Fruit fly (Drosophila melanogaster) whole organism, embryonic: ENCODE data around the gene bor.

Source experiments
- ATbp ChIP-seq: fragments of 200-800 bp; sonication (Bioruptor generic); optimal IDR thresholded peaks from 2 replicates; lab custom pipeline; 2017; ENCODE audit warnings: missing biosample characterization, mild to moderate bottlenecking, missing genetic modification characterization, missing genetic modification reagents
- Atf3 ChIP-seq: fragments of 200-800 bp; sonication (Bioruptor generic); optimal IDR thresholded peaks from 3 replicates; lab custom pipeline; 2016; ENCODE audit warnings: missing biosample characterization, missing genetic modification characterization
- Awh ChIP-seq: fragments of 200-800 bp; sonication (Bioruptor generic); IDR thresholded peaks from 2 replicates; pipeline ENCODE4, ENCODE4 v1.3.6; 2022; ENCODE audit warnings: missing biosample characterization, missing genetic modification characterization
- B-H2 ChIP-seq: fragments of 200-800 bp; sonication (Bioruptor generic); optimal IDR thresholded peaks from 2 replicates; lab custom pipeline; 2018; ENCODE audit warnings: missing biosample characterization, mild to moderate bottlenecking, missing genetic modification characterization
- CG10959 ChIP-seq: fragments of 200-800 bp; sonication (Bioruptor generic); IDR thresholded peaks from 2 replicates; pipeline ENCODE4 v1.3.6; 2022; ENCODE audit warnings: missing biosample characterization, missing genetic modification characterization
- CG11398 ChIP-seq: fragments of 200-800 bp; sonication (Bioruptor generic); optimal IDR thresholded peaks from 2 replicates; lab custom pipeline; 2016; ENCODE audit warnings: missing biosample characterization, missing genetic modification characterization
- CG13424 ChIP-seq: fragments of 200-800 bp; sonication (Bioruptor generic); optimal IDR thresholded peaks from 2 replicates; lab custom pipeline; 2019; ENCODE audit warnings: missing biosample characterization, mild to moderate bottlenecking, missing genetic modification characterization, moderate library complexity
- CG14014 ChIP-seq: fragments of 200-800 bp; sonication (Bioruptor generic); IDR thresholded peaks from 2 replicates; pipeline ENCODE4 v1.3.6; 2022; ENCODE audit warnings: missing biosample characterization, missing genetic modification characterization
- CG17568 ChIP-seq: fragments of 200-800 bp; sonication (Bioruptor generic); optimal IDR thresholded peaks from 2 replicates; lab custom pipeline; 2018; ENCODE audit warnings: missing biosample characterization, mild to moderate bottlenecking, missing genetic modification characterization, moderate library complexity
- CG18619 ChIP-seq: fragments of 200-800 bp; sonication (Bioruptor generic); optimal IDR thresholded peaks from 3 replicates; lab custom pipeline; 2017; ENCODE audit warnings: missing biosample characterization, mild to moderate bottlenecking, missing genetic modification characterization
- CG31365 ChIP-seq: fragments of 200-800 bp; sonication (Bioruptor generic); optimal IDR thresholded peaks from 2 replicates; lab custom pipeline; 2018; ENCODE audit warnings: missing biosample characterization, mild to moderate bottlenecking, missing genetic modification characterization
- CG31441 ChIP-seq: fragments of 200-800 bp; sonication (Bioruptor generic); IDR thresholded peaks from 2 replicates; pipeline ENCODE4 v1.3.6; 2022; ENCODE audit warnings: missing biosample characterization, missing genetic modification characterization
- CG32772 ChIP-seq: fragments of 200-800 bp; sonication (Bioruptor generic); IDR thresholded peaks from 2 replicates; pipeline ENCODE4 v1.3.6; 2022; ENCODE audit warnings: missing biosample characterization, missing genetic modification characterization
- CG33557 ChIP-seq: fragments of 200-800 bp; sonication (Bioruptor generic); optimal IDR thresholded peaks from 2 replicates; lab custom pipeline; 2019; ENCODE audit warnings: missing biosample characterization, mild to moderate bottlenecking, missing genetic modification characterization, moderate library complexity
- CG6813 ChIP-seq: fragments of 200-800 bp; sonication (Bioruptor generic); optimal IDR thresholded peaks from 2 replicates; lab custom pipeline; 2017; ENCODE audit warnings: missing biosample characterization, missing genetic modification characterization, mild to moderate bottlenecking, moderate library complexity, missing genetic modification reagents
- CG7357 ChIP-seq: fragments of 200-800 bp; sonication (Bioruptor generic); IDR thresholded peaks from 3 replicates; pipeline ENCODE4 v1.3.6; 2022; ENCODE audit warnings: missing biosample characterization, missing genetic modification characterization
- CG7372 ChIP-seq: fragments of 200-800 bp; sonication (Bioruptor generic); IDR thresholded peaks from 2 replicates; pipeline ENCODE4 v1.3.6; 2022; ENCODE audit warnings: missing biosample characterization, missing genetic modification characterization
- CG7786 ChIP-seq: fragments of 200-800 bp; sonication (Bioruptor generic); optimal IDR thresholded peaks from 2 replicates; lab custom pipeline; 2016; ENCODE audit warnings: missing biosample characterization, missing genetic modification characterization
- CG7839 ChIP-seq: fragments of 200-800 bp; sonication (Bioruptor generic); optimal IDR thresholded peaks from 3 replicates; lab custom pipeline; 2018; ENCODE audit warnings: missing biosample characterization, mild to moderate bottlenecking, missing genetic modification characterization, moderate library complexity
- CG8290 ChIP-seq, 3 experiments: fragments of 200-800 bp; sonication (Bioruptor generic); optimal IDR thresholded peaks; 2 replicates each; lab custom pipeline; 2016 to 2019; ENCODE audit warnings: missing biosample characterization in 3 of 3, missing genetic modification characterization in 3 of 3, mild to moderate bottlenecking in 2 of 3, moderate library complexity in 1 of 3
- Camta ChIP-seq: fragments of 200-800 bp; sonication (Bioruptor generic); optimal IDR thresholded peaks from 2 replicates; lab custom pipeline; 2016; ENCODE audit warnings: missing biosample characterization, missing genetic modification characterization
- Elba2 ChIP-seq: fragments of 200-800 bp; sonication (Bioruptor generic); optimal IDR thresholded peaks from 3 replicates; lab custom pipeline; 2016; ENCODE audit warnings: missing biosample characterization, missing genetic modification characterization
- H15 ChIP-seq: fragments of 200-800 bp; sonication (Bioruptor generic); IDR thresholded peaks from 3 replicates; pipeline ENCODE4 v1.3.6; 2022; ENCODE audit warnings: missing biosample characterization, missing genetic modification characterization
- HLH54F ChIP-seq: fragments of 200-800 bp; sonication (Bioruptor generic); optimal IDR thresholded peaks from 3 replicates; lab custom pipeline; 2016; ENCODE audit warnings: missing biosample characterization, missing genetic modification characterization
- Lpt ChIP-seq: fragments of >200 bp; optimal IDR thresholded peaks from 2 replicates; lab custom pipeline; 2018; ENCODE audit warnings: missing biosample characterization, missing genetic modification characterization
- NC2β ChIP-seq: fragments of 200-800 bp; sonication (Bioruptor generic); optimal IDR thresholded peaks from 2 replicates; lab custom pipeline; 2016; ENCODE audit warnings: missing biosample characterization, missing genetic modification characterization
- Nf-YC ChIP-seq: fragments of 200-800 bp; optimal IDR thresholded peaks from 3 replicates; lab custom pipeline; 2019; ENCODE audit warnings: missing biosample characterization, mild to moderate bottlenecking, missing genetic modification characterization, moderate library complexity
- Six4 ChIP-seq: fragments of 200-800 bp; sonication (Bioruptor generic); optimal IDR thresholded peaks from 2 replicates; lab custom pipeline; 2016; ENCODE audit warnings: missing biosample characterization, missing genetic modification characterization
- YL-1 ChIP-seq: fragments of 200-800 bp; sonication (Bioruptor generic); optimal IDR thresholded peaks from 3 replicates; lab custom pipeline; 2017; ENCODE audit warnings: missing biosample characterization, mild to moderate bottlenecking, missing genetic modification characterization
- amos ChIP-seq: fragments of 200-800 bp; sonication (Bioruptor generic); IDR thresholded peaks from 2 replicates; pipeline ENCODE4 v1.3.6; 2022; ENCODE audit warnings: missing biosample characterization, missing genetic modification characterization; ENCODE audit not compliant: partially characterized antibody
- br ChIP-seq: fragments of >200 bp; optimal IDR thresholded peaks from 2 replicates; lab custom pipeline; 2017
- bsh ChIP-seq, 2 experiments: fragments of 200-800 bp; sonication (Bioruptor generic); optimal IDR thresholded peaks; 2 replicates each; lab custom pipeline; 2017 to 2018; ENCODE audit warnings: mild to moderate bottlenecking in 2 of 2, missing biosample characterization in 2 of 2, missing genetic modification characterization in 2 of 2, moderate library complexity in 1 of 2
- caup ChIP-seq: fragments of 200-800 bp; sonication (Bioruptor generic); optimal IDR thresholded peaks from 3 replicates; lab custom pipeline; 2017; ENCODE audit warnings: missing biosample characterization, mild to moderate bottlenecking, missing genetic modification characterization, moderate library complexity; ENCODE audit not compliant: severe bottlenecking
- cwo ChIP-seq: fragments of 200-800 bp; sonication (Bioruptor generic); optimal IDR thresholded peaks from 3 replicates; lab custom pipeline; 2017; ENCODE audit warnings: missing biosample characterization, missing genetic modification characterization, mild to moderate bottlenecking, moderate library complexity, missing genetic modification reagents
- da ChIP-seq: fragments of 200-800 bp; sonication (Bioruptor generic); optimal IDR thresholded peaks from 2 replicates; lab custom pipeline; 2016; ENCODE audit warnings: missing biosample characterization, missing genetic modification characterization
- fd102C ChIP-seq: fragments of 200-800 bp; sonication (Bioruptor generic); optimal IDR thresholded peaks from 2 replicates; lab custom pipeline; 2018; ENCODE audit warnings: missing biosample characterization, mild to moderate bottlenecking, missing genetic modification characterization, moderate library complexity
- gce ChIP-seq: fragments of 200-800 bp; sonication (Bioruptor generic); IDR thresholded peaks from 3 replicates; pipeline ENCODE4 v1.3.6; 2022; ENCODE audit warnings: missing biosample characterization, missing genetic modification characterization
- gcm ChIP-seq: fragments of 200-800 bp; sonication (Bioruptor generic); optimal IDR thresholded peaks from 2 replicates; lab custom pipeline; 2019; ENCODE audit warnings: missing biosample characterization, mild to moderate bottlenecking, missing genetic modification characterization, moderate library complexity
- jigr1 ChIP-seq: fragments of 200-800 bp; sonication (Bioruptor generic); IDR thresholded peaks from 3 replicates; pipeline ENCODE4 v1.3.6; 2022; ENCODE audit warnings: missing biosample characterization, missing genetic modification characterization
- lmd ChIP-seq: fragments of 200-800 bp; sonication (Bioruptor generic); IDR thresholded peaks from 2 replicates; pipeline ENCODE4 v1.3.6; 2022; ENCODE audit warnings: missing biosample characterization, missing genetic modification characterization
- nerfin-1 ChIP-seq: fragments of 200-800 bp; sonication (Bioruptor generic); optimal IDR thresholded peaks from 3 replicates; lab custom pipeline; 2019; ENCODE audit warnings: missing biosample characterization, mild to moderate bottlenecking, missing genetic modification characterization, moderate library complexity
- nmo ChIP-seq: fragments of 200-800 bp; sonication (Bioruptor generic); optimal IDR thresholded peaks from 2 replicates; lab custom pipeline; 2018; ENCODE audit warnings: missing biosample characterization, mild to moderate bottlenecking, missing genetic modification characterization, moderate library complexity
- ranshi ChIP-seq: fragments of 200-800 bp; sonication (Bioruptor generic); IDR thresholded peaks from 2 replicates; pipeline ENCODE4 v1.3.6; 2022; ENCODE audit warnings: missing biosample characterization, missing genetic modification characterization
- sob ChIP-seq: fragments of 200-800 bp; sonication (Bioruptor generic); IDR thresholded peaks from 2 replicates; pipeline ENCODE4 v1.3.6; 2022; ENCODE audit warnings: missing biosample characterization, missing genetic modification characterization
- stc ChIP-seq: fragments of 200-800 bp; sonication (Bioruptor generic); IDR thresholded peaks from 2 replicates; pipeline ENCODE4 v1.3.6; 2022; ENCODE audit warnings: missing biosample characterization, missing genetic modification characterization
- trh ChIP-seq: fragments of 200-800 bp; sonication (Bioruptor generic); optimal IDR thresholded peaks from 2 replicates; lab custom pipeline; 2016; ENCODE audit warnings: missing biosample characterization, missing genetic modification characterization
- ttk ChIP-seq: fragments of 200-800 bp; sonication (Bioruptor generic); IDR thresholded peaks from 2 replicates; pipeline ENCODE4 v2.1.2; 2022; ENCODE audit warnings: missing biosample characterization, missing genetic modification characterization
- vvl ChIP-seq: fragments of 200-800 bp; sonication (Bioruptor generic); IDR thresholded peaks from 2 replicates; pipeline ENCODE4 v1.3.6; 2022; ENCODE audit warnings: missing biosample characterization, missing genetic modification characterization

The bor gene

DNA sequence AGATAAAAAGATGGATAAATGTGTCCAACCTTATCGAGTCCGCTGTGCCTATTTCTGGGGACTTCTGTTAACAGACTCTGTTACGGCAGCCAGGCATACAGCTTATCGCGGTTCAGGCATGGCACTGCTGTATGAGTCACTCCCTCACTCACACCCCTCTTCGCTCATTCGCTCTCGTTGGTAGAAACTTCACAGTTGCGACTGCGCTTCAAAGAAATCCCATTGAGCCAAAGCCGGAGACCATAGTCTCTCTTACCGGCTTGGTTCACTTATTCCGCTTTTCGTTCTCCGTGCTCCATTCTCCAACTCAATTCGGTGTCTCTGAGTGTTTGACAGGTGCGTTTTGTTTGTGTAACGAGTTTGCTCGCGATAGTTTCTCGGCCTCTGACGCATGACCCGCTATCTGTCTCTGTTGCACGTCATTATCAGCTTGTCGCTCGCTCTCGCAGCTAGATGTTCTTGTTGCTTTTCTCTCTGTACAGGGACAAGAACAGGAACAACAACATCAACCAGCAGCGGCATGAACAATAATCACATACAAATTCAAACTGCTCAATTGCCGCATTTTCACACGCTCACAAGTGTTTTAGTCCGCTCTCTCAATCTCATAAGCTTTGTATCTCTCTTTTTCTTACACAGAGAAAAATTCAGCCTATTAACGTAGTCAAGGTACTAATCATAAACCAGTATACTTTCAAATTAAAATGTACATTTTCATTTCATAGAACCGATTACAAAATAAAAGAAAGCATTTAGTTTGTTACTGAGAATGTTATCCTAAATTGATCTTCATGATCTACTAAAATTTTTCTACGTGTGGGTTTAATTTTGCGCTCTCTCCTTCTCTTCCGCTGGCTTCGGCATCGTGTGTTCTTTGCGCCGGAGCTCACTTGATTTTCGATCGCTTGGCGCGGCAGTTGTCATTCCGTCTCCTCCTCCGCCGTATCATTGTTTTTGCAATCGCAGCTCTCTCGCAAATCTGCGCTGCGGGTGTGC lies 16.4 kb upstream of the bor start (continued):
- TF ChIP-seq fd102C (GFP tag; lab: Kevin White, UChicago), result peak; percentile 99
- peak; percentile 99 for TF ChIP-seq CG10959 (GFP tag; lab: Robert Waterston, UW)
- TF ChIP-seq da (GFP tag; lab: Kevin White, UChicago), result peak; percentile 99
- peak; percentile 100 for TF ChIP-seq CG31441 (GFP tag; lab: Robert Waterston, UW)
- peak; percentile 99 for TF ChIP-seq CG8290 (GFP tag; optimal IDR thresholded peaks at IDR 0.05; lab: Kevin White, UChicago)
- TF ChIP-seq CG8290 (tag; optimal IDR thresholded peaks at IDR 0.05; lab: Kevin White, UChicago), result peak; percentile 95 to 99
- TF ChIP-seq Nf-YC (tag; lab: Kevin White, UChicago), result peak; percentile 90
- peak; percentile 98 for TF ChIP-seq cwo (GFP tag; lab: Kevin White, UChicago)
- peak; percentile 100 for TF ChIP-seq stc (GFP tag; lab: Robert Waterston, UW)
- TF ChIP-seq CG18619 (GFP tag; lab: Kevin White, UChicago), result peak; percentile 99
- TF ChIP-seq HLH54F (GFP tag; lab: Kevin White, UChicago), result peak; percentile 99
- peak; percentile 96 for TF ChIP-seq jigr1 (GFP tag; lab: Robert Waterston, UW)
- TF ChIP-seq Camta, result peak; percentile 100
- peak; percentile 97 for TF ChIP-seq Elba2 (GFP tag; lab: Kevin White, UChicago)
- peak; percentile 99 for TF ChIP-seq lmd
- TF ChIP-seq CG7839 (tag; lab: Kevin White, UChicago), result peak; percentile 100
- TF ChIP-seq bsh (GFP tag; optimal IDR thresholded peaks at IDR 0.05; lab: Kevin White, UChicago), result peak; percentile 95 to 100
- peak; percentile 99 for TF ChIP-seq CG32772 (GFP tag; lab: Robert Waterston, UW)
- TF ChIP-seq ATbp (GFP tag; lab: Kevin White, UChicago), result peak; percentile 99
- peak; percentile 99 for TF ChIP-seq YL-1
- TF ChIP-seq CG33557, result peak; percentile 100
- peak; percentile 100 for TF ChIP-seq gcm (GFP tag; lab: Kevin White, UChicago)
- TF ChIP-seq trh (GFP tag; lab: Kevin White, UChicago), result peak; percentile 99
- TF ChIP-seq amos, result 0 out of 2 replicates have a peak, but pooled peaks have one; percentile 24
- peak; percentile 99 for TF ChIP-seq nerfin-1 (tag; lab: Kevin White, UChicago)
- peak; percentile 99 for TF ChIP-seq gce (GFP tag; lab: Robert Waterston, UW)
- TF ChIP-seq CG13424 (tag; lab: Kevin White, UChicago), result peak; percentile 100
- no peak for TF ChIP-seq br (lab: Kevin White, UChicago)
- TF ChIP-seq CG17568 (GFP tag; lab: Kevin White, UChicago), result peak; percentile 99
- peak; percentile 99 for TF ChIP-seq Atf3 (GFP tag; lab: Kevin White, UChicago)
- peak; percentile 99 for TF ChIP-seq NC2β (GFP tag; lab: Kevin White, UChicago)
- TF ChIP-seq Lpt, result no peak
- TF ChIP-seq Six4 (GFP tag; lab: Kevin White, UChicago), result peak; percentile 100
- peak; percentile 99 for TF ChIP-seq H15 (GFP tag; lab: Robert Waterston, UW)
- peak; percentile 98 for TF ChIP-seq CG14014 (GFP tag; lab: Robert Waterston, UW)
- TF ChIP-seq CG31365 (tag; lab: Kevin White, UChicago), result peak; percentile 92
- peak; percentile 99 for TF ChIP-seq ttk
- TF ChIP-seq ranshi (GFP tag; lab: Robert Waterston, UW), result peak; percentile 99
- peak; percentile 99 for TF ChIP-seq CG6813 (GFP tag; lab: Kevin White, UChicago)
- peak; percentile 99 for TF ChIP-seq B-H2
- peak; percentile 99 for TF ChIP-seq CG7372
- peak; percentile 98 for TF ChIP-seq CG7357
- peak; percentile 99 for TF ChIP-seq caup
- peak; percentile 100 for TF ChIP-seq Awh
- TF ChIP-seq vvl (GFP tag; lab: Robert Waterston, UW), result peak; percentile 100
- TF ChIP-seq CG7786 (GFP tag; lab: Kevin White, UChicago), result peak; percentile 99
- TF ChIP-seq nmo (GFP tag; lab: Kevin White, UChicago), result peak; percentile 100
- peak; percentile 100 for TF ChIP-seq sob (GFP tag; lab: Robert Waterston, UW)
- peak; percentile 99 for TF ChIP-seq CG11398 (GFP tag; lab: Kevin White, UChicago)
